Worm (Caenorhabditis elegans): Measurements from ENCODE around the gene Y47D7A.7.
A peak's percentile ranks its signal among the peaks of the same experiment; 100 is the strongest.

Y47D7A.7 gene

ce11 chrV:4419767-4420322 is at the start of gene Y47D7A.7, which contains the start of gene Y47D7A.2:
Gene Y47D7A.7, minus strand, starts transcription at chrV:4419867.
Gene Y47D7A.2, plus strand, starts transcription at chrV:4420272.
- TF ChIP-seq him-1 (tag; optimal IDR thresholded peaks at IDR 0.05): no peak
- TF ChIP-seq dao-5 (tag; optimal IDR thresholded peaks at IDR 0.05): no peak
- no peak for TF ChIP-seq W03F9.2 (tag; optimal IDR thresholded peaks at IDR 0.05)

DNA sequence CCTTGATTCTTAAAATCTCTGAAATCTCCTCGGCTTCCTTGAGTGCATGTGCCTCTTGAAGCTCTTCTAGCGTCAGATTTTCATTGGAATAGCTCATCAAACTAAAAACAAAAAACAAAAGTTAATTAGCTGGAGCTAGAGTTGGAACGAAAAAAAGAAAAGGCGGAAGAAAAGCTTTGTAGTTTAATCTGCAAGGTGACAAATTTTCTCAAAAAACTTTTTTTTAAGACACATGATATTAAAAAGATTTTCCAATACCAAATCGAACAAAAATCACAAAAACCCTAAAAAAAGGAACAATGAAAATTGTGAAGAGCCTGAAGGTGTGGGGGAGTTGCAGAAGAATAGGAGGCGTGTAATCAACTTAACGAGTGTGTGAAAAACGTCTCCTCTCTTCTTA is 35.0 kb upstream of the Y47D7A.7 start, which contains the start of gene gnrr-5:
gnrr-5 (minus strand) TSS at position 101 of the 400 bp plus-strand sequence.
- TF ChIP-seq him-1 (tag; optimal IDR thresholded peaks at IDR 0.05): no peak
- TF ChIP-seq W03F9.2 (tag; optimal IDR thresholded peaks at IDR 0.05): no peak
- no peak for TF ChIP-seq dao-5 (tag; optimal IDR thresholded peaks at IDR 0.05)

- no peak for TF ChIP-seq dao-5 (tag; optimal IDR thresholded peaks at IDR 0.05)
- peak; percentile 49 for TF ChIP-seq W03F9.2 (tag; optimal IDR thresholded peaks at IDR 0.05)
- TF ChIP-seq him-1 (tag; optimal IDR thresholded peaks at IDR 0.05): peak; percentile 33
Observed at ce11 chrV:4450523-4451089, 30.9 kb upstream of the Y47D7A.7 start, which contains the start of gene rft-2. Gene rft-2, minus strand, starts transcription at chrV:4450563.

- TF ChIP-seq W03F9.2 (tag; optimal IDR thresholded peaks at IDR 0.05): no peak
- TF ChIP-seq dao-5 (tag; optimal IDR thresholded peaks at IDR 0.05): no peak
- no peak for TF ChIP-seq him-1 (tag; optimal IDR thresholded peaks at IDR 0.05)
Observed at ce11 chrV:4447637-4448036, 28.0 kb upstream of the Y47D7A.7 start.

DNA sequence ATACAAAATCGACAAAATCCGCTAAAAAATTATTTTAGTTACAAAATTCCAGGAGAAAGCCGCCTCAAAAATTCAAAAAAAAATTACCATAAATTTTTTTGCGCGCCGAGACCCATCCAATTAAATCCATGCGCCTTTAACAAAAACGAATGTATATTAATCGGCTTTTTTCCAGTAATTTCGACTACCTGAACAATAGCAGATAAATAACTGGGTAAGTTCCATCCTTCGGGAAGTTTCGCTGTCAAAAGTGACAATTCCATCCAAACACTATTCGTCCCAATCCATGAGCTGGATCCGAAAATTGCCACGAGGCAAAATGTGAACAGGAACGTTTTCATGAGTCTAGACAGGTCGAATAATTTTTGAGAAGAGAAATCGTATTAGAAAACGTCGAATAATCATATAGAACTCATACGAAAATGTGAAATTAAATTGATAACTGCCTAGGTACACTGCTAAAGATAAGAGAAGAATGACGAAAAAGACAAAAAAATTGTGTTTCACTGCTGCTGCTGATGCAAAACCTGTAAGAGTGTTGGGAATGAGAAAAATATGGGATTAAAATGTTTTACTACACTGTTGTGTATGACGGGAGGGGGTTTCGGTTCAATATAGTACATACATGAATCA is 23.2 kb upstream of the Y47D7A.7 start, which contains the start of gene rft-1:
rft-1 (minus strand) TSS at position 475 of the 633 bp plus-strand sequence.
- no peak for TF ChIP-seq W03F9.2 (tag; optimal IDR thresholded peaks at IDR 0.05)
- no peak for TF ChIP-seq dao-5 (tag; optimal IDR thresholded peaks at IDR 0.05)
- no peak for TF ChIP-seq him-1 (tag; optimal IDR thresholded peaks at IDR 0.05)

DNA sequence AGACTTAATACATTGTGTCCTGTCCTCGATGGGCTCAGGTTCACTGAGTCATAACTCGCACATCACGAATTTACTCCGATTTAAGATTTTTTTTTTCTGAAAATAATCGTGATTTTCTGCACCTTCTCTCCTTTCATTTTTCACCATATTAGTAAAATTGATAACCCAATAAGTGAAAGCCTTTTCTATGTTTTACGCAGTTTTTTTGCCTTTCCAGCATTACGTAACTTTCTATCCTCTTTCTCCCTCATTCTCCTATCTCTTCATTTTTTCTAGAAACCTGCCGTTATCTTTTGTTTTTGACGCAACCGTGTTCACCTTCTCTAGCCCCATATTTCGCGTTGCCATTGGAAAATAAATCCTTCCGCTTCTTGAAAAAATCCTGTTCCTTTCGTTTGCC is 17.5 kb upstream of the Y47D7A.7 start:
- TF ChIP-seq W03F9.2 (tag; optimal IDR thresholded peaks at IDR 0.05): no peak
- TF ChIP-seq dao-5 (tag; optimal IDR thresholded peaks at IDR 0.05): no peak
- no peak for TF ChIP-seq him-1 (tag; optimal IDR thresholded peaks at IDR 0.05)

DNA sequence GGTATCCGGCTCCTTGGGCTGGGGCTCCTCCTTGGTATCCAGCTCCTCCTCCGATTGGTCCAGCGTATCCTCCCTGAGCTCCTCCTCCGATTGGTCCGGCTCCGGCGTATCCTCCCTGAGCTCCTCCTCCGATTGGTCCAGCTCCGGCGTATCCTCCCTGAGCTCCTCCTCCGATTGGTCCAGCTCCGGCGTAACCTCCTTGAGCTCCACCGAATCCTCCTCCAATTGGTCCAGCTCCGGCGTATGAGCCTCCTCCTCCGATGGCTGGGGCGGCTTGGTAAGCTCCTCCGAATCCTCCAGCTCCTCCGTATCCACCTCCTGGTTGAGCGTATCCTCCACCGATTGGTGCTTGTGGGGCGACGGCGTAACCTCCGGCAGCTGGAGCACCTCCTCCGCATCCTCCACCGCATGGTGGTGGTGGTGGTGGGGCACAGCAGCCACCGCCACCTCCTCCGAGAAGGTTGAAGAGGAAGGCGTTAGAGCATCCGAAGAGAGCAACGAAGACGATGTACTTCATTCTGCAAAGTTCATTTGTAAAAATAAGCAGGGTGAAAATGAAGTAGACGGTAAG is 15.8 kb upstream of the Y47D7A.7 start, which contains the start of gene Y47D7A.13:
Y47D7A.13 (minus strand) TSS at position 517 of the 571 bp plus-strand sequence.
- TF ChIP-seq him-1 (tag; optimal IDR thresholded peaks at IDR 0.05): no peak
- no peak for TF ChIP-seq W03F9.2 (tag; optimal IDR thresholded peaks at IDR 0.05)
- no peak for TF ChIP-seq dao-5 (tag; optimal IDR thresholded peaks at IDR 0.05)

DNA sequence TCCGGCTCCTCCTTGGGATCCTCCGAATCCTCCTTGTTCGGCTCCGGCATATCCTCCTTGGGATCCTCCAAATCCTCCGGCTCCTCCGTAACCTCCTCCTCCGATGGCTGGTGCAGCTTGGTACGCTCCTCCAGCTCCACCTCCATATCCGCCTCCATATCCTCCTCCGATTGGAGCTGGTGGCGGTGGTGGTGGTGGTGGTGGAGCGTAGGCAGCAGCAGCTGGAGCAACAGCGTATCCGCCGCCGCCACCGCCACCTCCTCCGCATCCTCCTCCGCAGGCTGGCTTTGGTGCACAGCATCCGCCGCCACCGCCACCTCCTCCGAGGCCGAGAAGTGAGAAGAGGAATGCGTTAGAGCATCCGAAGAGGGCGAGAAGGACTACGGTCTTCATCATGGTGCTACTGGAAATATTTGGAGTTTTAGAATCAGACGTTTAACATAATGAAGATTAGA is 13.1 kb upstream of the Y47D7A.7 start, which contains the start of gene Y47D7A.15:
Y47D7A.15 (minus strand) TSS at position 405 of the 455 bp plus-strand sequence.
- TF ChIP-seq him-1 (tag; optimal IDR thresholded peaks at IDR 0.05) (no peak), W03F9.2 (tag; optimal IDR thresholded peaks at IDR 0.05) (no peak), dao-5 (tag; optimal IDR thresholded peaks at IDR 0.05) (no peak)

DNA sequence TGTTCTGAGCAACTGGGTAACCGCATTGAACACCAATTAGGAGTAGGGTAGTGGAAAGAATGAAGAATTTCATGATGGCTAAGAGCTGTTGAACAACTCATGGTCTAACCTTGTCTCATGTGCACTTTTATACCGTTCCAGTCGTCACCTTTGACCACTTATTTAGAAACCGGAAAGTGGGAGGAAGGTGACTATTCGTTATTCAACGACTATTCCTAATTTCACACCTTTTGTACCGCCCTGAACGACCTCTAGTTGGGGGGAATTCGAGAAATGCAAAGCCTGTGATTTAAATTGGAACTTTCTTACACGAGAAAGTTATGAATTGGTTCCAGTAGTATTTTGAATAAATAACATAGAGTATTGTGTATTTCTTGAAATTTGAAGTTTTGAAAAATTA is 9.9 kb upstream of the Y47D7A.7 start, which contains the start of gene Y47D7A.12:
Y47D7A.12 (minus strand) TSS at position 101 of the 400 bp plus-strand sequence.
- TF ChIP-seq him-1 (tag; optimal IDR thresholded peaks at IDR 0.05) (no peak), W03F9.2 (tag; optimal IDR thresholded peaks at IDR 0.05) (no peak), dao-5 (tag; optimal IDR thresholded peaks at IDR 0.05) (no peak)

DNA sequence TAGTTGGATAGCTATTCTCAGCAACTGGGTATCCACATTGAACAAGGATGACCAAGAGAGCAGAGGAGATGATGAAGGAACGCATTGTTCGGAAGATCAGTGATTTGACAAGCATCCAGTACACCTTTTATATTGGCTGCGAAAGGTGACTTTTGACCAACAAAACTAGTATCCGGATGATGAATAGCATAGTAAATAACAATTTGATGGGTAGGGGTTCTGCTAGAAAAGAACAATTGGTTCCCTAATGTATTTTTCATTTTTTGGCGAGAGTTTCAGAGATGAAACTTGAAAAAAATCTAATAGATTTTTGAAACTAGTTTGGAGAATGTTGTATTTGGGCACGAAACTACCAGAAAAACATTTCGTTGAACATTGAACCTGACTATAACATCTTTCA is 8.5 kb upstream of the Y47D7A.7 start, which contains the start of gene Y47D7A.11:
Y47D7A.11 (minus strand) TSS at position 101 of the 400 bp plus-strand sequence.
- TF ChIP-seq dao-5 (tag; optimal IDR thresholded peaks at IDR 0.05) (no peak), him-1 (tag; optimal IDR thresholded peaks at IDR 0.05) (no peak), W03F9.2 (tag; optimal IDR thresholded peaks at IDR 0.05) (no peak)

- no peak for TF ChIP-seq him-1 (tag; optimal IDR thresholded peaks at IDR 0.05)
- no peak for TF ChIP-seq dao-5 (tag; optimal IDR thresholded peaks at IDR 0.05)
- no peak for TF ChIP-seq W03F9.2 (tag; optimal IDR thresholded peaks at IDR 0.05)
Observed at ce11 chrV:4423860-4424401, 4.3 kb upstream of the Y47D7A.7 start, which contains the start of the genes Y47D7A.9 and Y47D7A.19. Gene Y47D7A.9, minus strand, starts transcription at chrV:4423960. Gene Y47D7A.19, plus strand, starts transcription at chrV:4424351.

- TF ChIP-seq him-1 (tag; optimal IDR thresholded peaks at IDR 0.05): no peak
- TF ChIP-seq W03F9.2 (tag; optimal IDR thresholded peaks at IDR 0.05): no peak
- no peak for TF ChIP-seq dao-5 (tag; optimal IDR thresholded peaks at IDR 0.05)
Observed at ce11 chrV:4423087-4423486, 3.4 kb upstream of the Y47D7A.7 start.

- TF ChIP-seq W03F9.2 (tag; optimal IDR thresholded peaks at IDR 0.05) (no peak), him-1 (tag; optimal IDR thresholded peaks at IDR 0.05) (no peak), dao-5 (tag; optimal IDR thresholded peaks at IDR 0.05) (no peak)
Observed at ce11 chrV:4422127-4422526, 2.5 kb upstream of the Y47D7A.7 start, which contains the start of gene skr-7. Gene skr-7, plus strand, starts transcription at chrV:4422427.
